Fruit fly (Drosophila melanogaster) whole organism, embryonic: ENCODE measurements around the gene hmw.

Experiments
- Abd-B ChIP-seq: fragments of 200-800 bp; sonication (Bioruptor generic); optimal IDR thresholded peaks from 2 replicates; lab custom pipeline; 2018; ENCODE audit warnings: missing biosample characterization, mild to moderate bottlenecking, missing genetic modification characterization, moderate library complexity
- Bgb ChIP-seq: fragments of 200-800 bp; sonication (Bioruptor generic); IDR thresholded peaks from 2 replicates; pipeline ENCODE4 v1.3.6; 2022; ENCODE audit warnings: missing biosample characterization, missing genetic modification characterization; ENCODE audit not compliant: partially characterized antibody
- Blimp-1 ChIP-seq: fragments of 200-800 bp; sonication (Bioruptor generic); optimal IDR thresholded peaks from 3 replicates; lab custom pipeline; 2018; ENCODE audit warnings: missing biosample characterization, missing genetic modification characterization, mild to moderate bottlenecking, moderate library complexity, missing genetic modification reagents
- CG10462 ChIP-seq: fragments of 200-800 bp; sonication (Bioruptor generic); optimal IDR thresholded peaks from 2 replicates; lab custom pipeline; 2016; ENCODE audit warnings: missing biosample characterization, missing genetic modification characterization
- CG11456 ChIP-seq: fragments of 200-800 bp; sonication (Bioruptor generic); IDR thresholded peaks from 3 replicates; pipeline ENCODE4 v1.3.6; 2022; ENCODE audit warnings: missing biosample characterization, missing genetic modification characterization
- CG11695 ChIP-seq: fragments of 200-800 bp; sonication (Bioruptor generic); IDR thresholded peaks from 3 replicates; pipeline ENCODE4 v1.3.6; 2022; ENCODE audit warnings: missing biosample characterization, missing genetic modification characterization
- CG12219 ChIP-seq: fragments of 200-800 bp; sonication (Bioruptor generic); optimal IDR thresholded peaks from 3 replicates; lab custom pipeline; 2018; ENCODE audit warnings: missing biosample characterization, mild to moderate bottlenecking, missing genetic modification characterization
- CG13775 ChIP-seq: fragments of 200-800 bp; sonication (Bioruptor generic); optimal IDR thresholded peaks from 3 replicates; lab custom pipeline; 2017; ENCODE audit warnings: missing biosample characterization, mild to moderate bottlenecking, missing genetic modification characterization
- CG13894 ChIP-seq: fragments of 200-800 bp; sonication (Bioruptor generic); optimal IDR thresholded peaks from 3 replicates; lab custom pipeline; 2018; ENCODE audit warnings: missing biosample characterization, mild to moderate bottlenecking, missing genetic modification characterization, moderate library complexity
- CG14441 ChIP-seq: fragments of 200-800 bp; sonication (Bioruptor generic); IDR thresholded peaks from 2 replicates; pipeline ENCODE4 v1.3.6; 2022; ENCODE audit warnings: missing biosample characterization, missing genetic modification characterization
- CG14965 ChIP-seq: fragments of 200-800 bp; sonication (Bioruptor generic); optimal IDR thresholded peaks from 2 replicates; lab custom pipeline; 2016; ENCODE audit warnings: missing biosample characterization, missing genetic modification characterization, borderline replicate concordance
- CG15479 ChIP-seq: fragments of 200-800 bp; sonication (Bioruptor generic); optimal IDR thresholded peaks from 3 replicates; lab custom pipeline; 2019; ENCODE audit warnings: missing biosample characterization, mild to moderate bottlenecking, missing genetic modification characterization, moderate library complexity
- CG17385 ChIP-seq: fragments of 200-800 bp; sonication (Bioruptor generic); optimal IDR thresholded peaks from 3 replicates; lab custom pipeline; 2018; ENCODE audit warnings: missing biosample characterization, mild to moderate bottlenecking, missing genetic modification characterization
- CG18599 ChIP-seq: fragments of 200-800 bp; sonication (Bioruptor generic); optimal IDR thresholded peaks from 3 replicates; lab custom pipeline; 2017; ENCODE audit warnings: missing biosample characterization, missing genetic modification characterization, mild to moderate bottlenecking, moderate library complexity, missing genetic modification reagents
- CG2199 ChIP-seq: fragments of 200-800 bp; sonication (Bioruptor generic); IDR thresholded peaks from 3 replicates; pipeline ENCODE4 v1.3.6; 2022; ENCODE audit warnings: missing biosample characterization, missing genetic modification characterization
- CG32767 ChIP-seq: fragments of 200-800 bp; sonication (Bioruptor generic); IDR thresholded peaks from 2 replicates; pipeline ENCODE4 v1.3.6; 2022; ENCODE audit warnings: missing biosample characterization, missing genetic modification characterization
- CG4328 ChIP-seq: fragments of 200-800 bp; sonication (Bioruptor generic); optimal IDR thresholded peaks from 3 replicates; lab custom pipeline; 2017; ENCODE audit warnings: missing biosample characterization, missing genetic modification reagents, missing genetic modification characterization
- CG6254 ChIP-seq: fragments of 200-800 bp; sonication (Bioruptor generic); optimal IDR thresholded peaks from 3 replicates; lab custom pipeline; 2017; ENCODE audit warnings: mild to moderate bottlenecking, missing biosample characterization, missing genetic modification reagents, missing genetic modification characterization
- CG7745 ChIP-seq: fragments of 200-800 bp; sonication (Bioruptor generic); optimal IDR thresholded peaks from 2 replicates; lab custom pipeline; 2018; ENCODE audit warnings: missing biosample characterization, mild to moderate bottlenecking, missing genetic modification characterization, moderate library complexity
- CG7839 ChIP-seq: fragments of 200-800 bp; sonication (Bioruptor generic); optimal IDR thresholded peaks from 3 replicates; lab custom pipeline; 2018; ENCODE audit warnings: missing biosample characterization, mild to moderate bottlenecking, missing genetic modification characterization, moderate library complexity
- CG7928 ChIP-seq: fragments of 200-800 bp; sonication (Bioruptor generic); optimal IDR thresholded peaks from 2 replicates; lab custom pipeline; 2017; ENCODE audit warnings: missing biosample characterization, mild to moderate bottlenecking, missing genetic modification characterization
- CG7963 ChIP-seq: fragments of 200-800 bp; sonication (Bioruptor generic); IDR thresholded peaks from 3 replicates; pipeline ENCODE4 v1.3.6; 2022; ENCODE audit warnings: missing biosample characterization, missing genetic modification characterization; ENCODE audit not compliant: partially characterized antibody
- CG9932 ChIP-seq: fragments of 200-800 bp; sonication (Bioruptor generic); IDR thresholded peaks from 2 replicates; pipeline ENCODE4 v1.3.6; 2022; ENCODE audit warnings: missing biosample characterization, missing genetic modification characterization
- CrebB ChIP-seq: fragments of 200-800 bp; sonication (Bioruptor generic); optimal IDR thresholded peaks from 3 replicates; lab custom pipeline; 2018; ENCODE audit warnings: missing biosample characterization, mild to moderate bottlenecking, missing genetic modification characterization
- Gug ChIP-seq: fragments of 200-800 bp; sonication (Bioruptor generic); IDR thresholded peaks from 4 replicates; pipeline ENCODE4 v1.3.6; 2022; ENCODE audit warnings: missing biosample characterization, missing genetic modification characterization
- Hr51 ChIP-seq, 2 experiments: fragments of 200-800 bp; sonication (Bioruptor generic); optimal IDR thresholded peaks; 2 replicates in 1 of 2; 3 replicates in 1 of 2; lab custom pipeline; 2016 to 2018; ENCODE audit warnings: missing biosample characterization in 2 of 2, missing genetic modification characterization in 2 of 2, mild to moderate bottlenecking in 1 of 2, moderate library complexity in 1 of 2
- Hr78 ChIP-seq, 2 experiments: fragments of 200-800 bp in 1 of 2; fragments of >200 bp in 1 of 2; sonication (Bioruptor generic) in 1 of 2; optimal IDR thresholded peaks; 2 replicates each; lab custom pipeline; 2017 to 2019; ENCODE audit warnings: missing biosample characterization in 2 of 2, missing genetic modification characterization in 2 of 2, mild to moderate bottlenecking in 1 of 2, moderate library complexity in 1 of 2
- Myb ChIP-seq: fragments of 200-800 bp; sonication (Bioruptor generic); optimal IDR thresholded peaks from 2 replicates; lab custom pipeline; 2016; ENCODE audit warnings: missing biosample characterization, missing genetic modification characterization
- Nf-YC ChIP-seq: fragments of 200-800 bp; optimal IDR thresholded peaks from 3 replicates; lab custom pipeline; 2019; ENCODE audit warnings: missing biosample characterization, mild to moderate bottlenecking, missing genetic modification characterization, moderate library complexity
- Oli ChIP-seq: fragments of 200-800 bp; sonication (Bioruptor generic); optimal IDR thresholded peaks from 2 replicates; lab custom pipeline; 2018; ENCODE audit warnings: missing biosample characterization, mild to moderate bottlenecking, missing genetic modification characterization, moderate library complexity
- Scr ChIP-seq: fragments of 200-800 bp; sonication (Bioruptor generic); IDR thresholded peaks from 2 replicates; pipeline ENCODE4 v1.3.6; 2022; ENCODE audit warnings: missing biosample characterization, missing genetic modification characterization; ENCODE audit not compliant: partially characterized antibody
- Sry-δ ChIP-seq: fragments of 200-800 bp; sonication (Bioruptor generic); optimal IDR thresholded peaks from 2 replicates; lab custom pipeline; 2016; ENCODE audit warnings: missing biosample characterization, missing genetic modification characterization
- al ChIP-seq: fragments of 200-800 bp; sonication (Bioruptor generic); IDR thresholded peaks from 2 replicates; pipeline ENCODE4 v1.3.6; 2022; ENCODE audit warnings: missing biosample characterization, missing genetic modification characterization
- ato ChIP-seq: fragments of 200-800 bp; sonication (Bioruptor generic); IDR thresholded peaks from 2 replicates; pipeline ENCODE4 v1.3.6; 2022; ENCODE audit warnings: missing biosample characterization, missing genetic modification characterization; ENCODE audit not compliant: partially characterized antibody
- crc ChIP-seq: fragments of 200-800 bp; sonication (Bioruptor generic); optimal IDR thresholded peaks from 2 replicates; lab custom pipeline; 2016; ENCODE audit warnings: missing biosample characterization, missing genetic modification characterization
- da ChIP-seq: fragments of 200-800 bp; sonication (Bioruptor generic); optimal IDR thresholded peaks from 2 replicates; lab custom pipeline; 2016; ENCODE audit warnings: missing biosample characterization, missing genetic modification characterization
- dysf ChIP-seq: fragments of 200-800 bp; sonication (Bioruptor generic); IDR thresholded peaks from 3 replicates; pipeline ENCODE4 v1.3.6; 2022; ENCODE audit warnings: missing biosample characterization, missing genetic modification characterization
- exex ChIP-seq: fragments of 200-800 bp; sonication (Bioruptor generic); optimal IDR thresholded peaks from 4 replicates; lab custom pipeline; 2018; ENCODE audit warnings: missing biosample characterization, mild to moderate bottlenecking, missing genetic modification characterization, moderate library complexity
- lab ChIP-seq: fragments of 200-800 bp; sonication (Bioruptor generic); optimal IDR thresholded peaks from 3 replicates; lab custom pipeline; 2017; ENCODE audit warnings: missing biosample characterization, missing genetic modification characterization, mild to moderate bottlenecking, moderate library complexity, missing genetic modification reagents
- mirr ChIP-seq: fragments of 200-800 bp; sonication (Bioruptor generic); optimal IDR thresholded peaks from 3 replicates; lab custom pipeline; 2018; ENCODE audit warnings: missing biosample characterization, mild to moderate bottlenecking, missing genetic modification characterization
- mld ChIP-seq: fragments of 200-800 bp; sonication (Bioruptor generic); IDR thresholded peaks from 3 replicates; pipeline ENCODE4 v1.3.6; 2022; ENCODE audit warnings: missing biosample characterization, missing genetic modification characterization; ENCODE audit not compliant: partially characterized antibody
- otp ChIP-seq: fragments of 200-800 bp; sonication (Bioruptor generic); IDR thresholded peaks from 3 replicates; pipeline ENCODE4, ENCODE4 v1.3.6; 2022; ENCODE audit warnings: missing biosample characterization, missing genetic modification characterization
- pnt ChIP-seq: fragments of 200-800 bp; sonication (Bioruptor generic); optimal IDR thresholded peaks from 3 replicates; lab custom pipeline; 2016; ENCODE audit warnings: missing biosample characterization, missing genetic modification characterization
- pum ChIP-seq: fragments of 200-800 bp; sonication (Bioruptor generic); optimal IDR thresholded peaks from 2 replicates; lab custom pipeline; 2016; ENCODE audit warnings: missing biosample characterization, missing genetic modification characterization
- seq ChIP-seq: fragments of 200-800 bp; sonication (Bioruptor generic); IDR thresholded peaks from 2 replicates; pipeline ENCODE4 v1.3.6; 2022; ENCODE audit warnings: missing biosample characterization, missing genetic modification characterization
- tio ChIP-seq: fragments of 200-800 bp; sonication (Bioruptor generic); optimal IDR thresholded peaks from 2 replicates; lab custom pipeline; 2017; ENCODE audit warnings: missing biosample characterization, missing genetic modification characterization, inconsistent platforms
- vfl ChIP-seq: fragments of 200-800 bp; sonication (Bioruptor generic); optimal IDR thresholded peaks from 2 replicates; lab custom pipeline; 2016; ENCODE audit warnings: missing biosample characterization, missing genetic modification characterization

The hmw gene

dm6 chr3R:18398954-18399697 lies 37.3 kb downstream of the hmw start, which contains the start of gene Vha100-2:
Gene Vha100-2, minus strand, starts transcription at chr3R:18399169.
- TF ChIP-seq Hr78 (GFP tag; optimal IDR thresholded peaks at IDR 0.05; lab: Kevin White, UChicago), result peak in 1 of 2 experiments; percentile 29
- peak; percentile 20 for TF ChIP-seq CG17385 (GFP tag; lab: Kevin White, UChicago)
- TF ChIP-seq Scr (GFP tag; lab: Robert Waterston, UW), result peak; percentile 20; the same call in 1 of the 2 replicates
- no peak for TF ChIP-seq CG7928 (GFP tag; lab: Kevin White, UChicago)
- no peak for TF ChIP-seq pum (GFP tag; lab: Kevin White, UChicago)
- 0 out of 3 replicates have a peak, but pooled peaks have one; percentile 22 for TF ChIP-seq otp
- TF ChIP-seq Oli (tag; lab: Kevin White, UChicago), result peak; percentile 23
- TF ChIP-seq CG11695 (GFP tag; lab: Robert Waterston, UW), result peak; percentile 48; the same call in 1 of the 3 replicates
- peak; percentile 66 for TF ChIP-seq Bgb (GFP tag; lab: Robert Waterston, UW)
- TF ChIP-seq Myb, result peak; percentile 97
- TF ChIP-seq Nf-YC, result peak; percentile 50
- peak; percentile 44 for TF ChIP-seq CG13894
- TF ChIP-seq CG14441 (GFP tag; lab: Robert Waterston, UW), result peak; percentile 65
- peak; percentile 30 for TF ChIP-seq CrebB (tag; lab: Kevin White, UChicago)
- TF ChIP-seq crc (GFP tag; lab: Kevin White, UChicago), result no peak
- TF ChIP-seq CG7745, result no peak
- 0 out of 2 replicates have a peak, but pooled peaks have one; percentile 16 for TF ChIP-seq ato (GFP tag; lab: Robert Waterston, UW)
- TF ChIP-seq mirr (GFP tag; lab: Kevin White, UChicago), result peak; percentile 70
- TF ChIP-seq CG15479 (GFP tag; lab: Kevin White, UChicago), result no peak
- peak; percentile 3 for TF ChIP-seq CG10462 (GFP tag; lab: Kevin White, UChicago)
- TF ChIP-seq al (GFP tag; lab: Robert Waterston, UW), result peak; percentile 60
- TF ChIP-seq Gug (GFP tag; lab: Robert Waterston, UW), result peak; percentile 33; the same call in 1 of the 4 replicates
- TF ChIP-seq Hr51 (GFP tag; optimal IDR thresholded peaks at IDR 0.05; lab: Kevin White, UChicago), result peak; percentile 27
- peak; percentile 26; the same call in 1 of the 3 replicates for TF ChIP-seq CG2199
- TF ChIP-seq dysf, result peak; percentile 53; the same call in 2 of the 3 replicates
- TF ChIP-seq CG14965 (GFP tag; lab: Kevin White, UChicago), result no peak
- peak; percentile 50 for TF ChIP-seq CG4328
- TF ChIP-seq vfl (GFP tag; lab: Kevin White, UChicago), result peak; percentile 17
- peak; percentile 16 for TF ChIP-seq Abd-B (GFP tag; lab: Kevin White, UChicago)
- TF ChIP-seq Blimp-1 (GFP tag; lab: Kevin White, UChicago), result peak; percentile 7
- peak; percentile 1 for TF ChIP-seq CG7839
- TF ChIP-seq mld (GFP tag; lab: Robert Waterston, UW), result 0 out of 3 replicates have a peak, but pooled peaks have one; percentile 16
- TF ChIP-seq CG32767 (GFP tag; lab: Robert Waterston, UW), result peak; percentile 30; the same call in 1 of the 2 replicates
- TF ChIP-seq CG9932 (GFP tag; lab: Robert Waterston, UW), result peak; percentile 60
- TF ChIP-seq CG12219 (GFP tag; lab: Kevin White, UChicago), result peak; percentile 1
- peak; percentile 40; the same call in 1 of the 2 replicates for TF ChIP-seq seq (GFP tag; lab: Robert Waterston, UW)
- no peak for TF ChIP-seq exex (tag; lab: Kevin White, UChicago)
- TF ChIP-seq CG6254 (GFP tag; lab: Kevin White, UChicago), result peak; percentile 97
- peak; percentile 10 for TF ChIP-seq Sry-δ
- TF ChIP-seq CG11456 (GFP tag; lab: Robert Waterston, UW), result peak; percentile 69; the same call in 2 of the 3 replicates
- peak; percentile 38 for TF ChIP-seq CG18599 (GFP tag; lab: Kevin White, UChicago)
- TF ChIP-seq CG7963 (GFP tag; lab: Robert Waterston, UW), result 0 out of 3 replicates have a peak, but pooled peaks have one; percentile 33
- TF ChIP-seq tio (GFP tag; lab: Kevin White, UChicago), result no peak
- TF ChIP-seq CG13775 (GFP tag; lab: Kevin White, UChicago), result peak; percentile 12
- TF ChIP-seq lab, result peak; percentile 25
- TF ChIP-seq pnt, result no peak
- peak; percentile 27 for TF ChIP-seq da (GFP tag; lab: Kevin White, UChicago)
